Worm (Caenorhabditis elegans): ENCODE data around the gene pgp-8.

The pgp-8 gene

ce11 chrX:10877138-10877743, 13.0 kb upstream of the pgp-8 start, which contains the start of gene pgp-6:
Gene pgp-6 (minus strand): TSS chrX:10877425.
- peak; percentile 94 for TF ChIP-seq zip-8 (tag; optimal IDR thresholded peaks at IDR 0.05)
- TF ChIP-seq hlh-1 (tag; optimal IDR thresholded peaks at IDR 0.05), result no peak

ce11 chrX:10870137-10870536, 5.9 kb upstream of the pgp-8 start, which contains the start of gene pgp-7:
Gene pgp-7 (minus strand): TSS chrX:10870237.
- TF ChIP-seq mab-5 (tag; optimal IDR thresholded peaks at IDR 0.05) (no peak), tbx-8 (GFP tag; optimal IDR thresholded peaks at IDR 0.05) (no peak), ceh-83 (GFP tag; optimal IDR thresholded peaks at IDR 0.05) (no peak), mls-2 (tag; optimal IDR thresholded peaks at IDR 0.05) (no peak), zip-8 (tag; optimal IDR thresholded peaks at IDR 0.05) (no peak), lin-32 (GFP tag; optimal IDR thresholded peaks at IDR 0.05) (no peak), ceh-43 (GFP tag; optimal IDR thresholded peaks at IDR 0.05) (no peak)

ce11 chrX:10862582-10862981, 1.6 kb downstream of the pgp-8 start:
- no peak for TF ChIP-seq zip-8 (tag; optimal IDR thresholded peaks at IDR 0.05)
- TF ChIP-seq ztf-11 (tag; optimal IDR thresholded peaks at IDR 0.05), result no peak
- no peak for TF ChIP-seq pha-4 (tag; optimal IDR thresholded peaks at IDR 0.05)
- TF ChIP-seq mab-5 (tag; optimal IDR thresholded peaks at IDR 0.05), result no peak
- no peak for TF ChIP-seq unc-62 (GFP tag; optimal IDR thresholded peaks at IDR 0.05)
- TF ChIP-seq unc-120 (tag; optimal IDR thresholded peaks at IDR 0.05; ENCODE audit: poor library complexity, severe bottlenecking), result no peak
- TF ChIP-seq M03D4.4 (tag; optimal IDR thresholded peaks at IDR 0.05), result no peak
- no peak for TF ChIP-seq bed-3 (GFP tag; optimal IDR thresholded peaks at IDR 0.05)
- TF ChIP-seq lin-13 (tag; optimal IDR thresholded peaks at IDR 0.05), result no peak
- no peak for TF ChIP-seq elt-1 (tag; optimal IDR thresholded peaks at IDR 0.05; ENCODE audit: borderline replicate concordance, insufficient read depth)
- no peak for TF ChIP-seq nhr-76 (tag; optimal IDR thresholded peaks at IDR 0.05)
- TF ChIP-seq lsy-2 (tag; optimal IDR thresholded peaks at IDR 0.05), result no peak
- no peak for TF ChIP-seq ceh-83 (GFP tag; optimal IDR thresholded peaks at IDR 0.05)
- no peak for TF ChIP-seq nhr-12 (tag; optimal IDR thresholded peaks at IDR 0.05)
- TF ChIP-seq snpc-4 (tag; optimal IDR thresholded peaks at IDR 0.05), result no peak
- TF ChIP-seq blmp-1 (tag; optimal IDR thresholded peaks at IDR 0.05), result no peak

ce11 chrX:10861673-10862072, 2.5 kb downstream of the pgp-8 start:
- TF ChIP-seq bed-3 (GFP tag; optimal IDR thresholded peaks at IDR 0.05), result no peak
- no peak for TF ChIP-seq pha-4 (tag; optimal IDR thresholded peaks at IDR 0.05)
- TF ChIP-seq nhr-28 (tag; optimal IDR thresholded peaks at IDR 0.05), result no peak
- TF ChIP-seq elt-1 (tag; optimal IDR thresholded peaks at IDR 0.05; ENCODE audit: borderline replicate concordance, insufficient read depth), result no peak
- no peak for TF ChIP-seq flh-1 (GFP tag; optimal IDR thresholded peaks at IDR 0.05)
- no peak for TF ChIP-seq unc-39 (tag; optimal IDR thresholded peaks at IDR 0.05)

- TF ChIP-seq unc-62 (GFP tag; optimal IDR thresholded peaks at IDR 0.05) (no peak), sptf-1 (tag; optimal IDR thresholded peaks at IDR 0.05) (no peak), pha-4 (tag; optimal IDR thresholded peaks at IDR 0.05) (no peak), zip-8 (tag; optimal IDR thresholded peaks at IDR 0.05) (no peak), blmp-1 (tag; optimal IDR thresholded peaks at IDR 0.05) (no peak), mab-5 (tag; optimal IDR thresholded peaks at IDR 0.05) (no peak), drap-1 (GFP tag; optimal IDR thresholded peaks at IDR 0.05) (no peak), tbx-8 (GFP tag; optimal IDR thresholded peaks at IDR 0.05) (no peak)
These were observed 4.6 kb downstream of the pgp-8 start for ce11 chrX:10859622-10860021.

- no peak for TF ChIP-seq lsy-2 (tag; optimal IDR thresholded peaks at IDR 0.05)
- TF ChIP-seq blmp-1 (tag; optimal IDR thresholded peaks at IDR 0.05), result no peak
- no peak for TF ChIP-seq sem-2 (GFP tag; optimal IDR thresholded peaks at IDR 0.05)
- TF ChIP-seq drap-1 (GFP tag; optimal IDR thresholded peaks at IDR 0.05), result no peak
- TF ChIP-seq elt-1 (tag; optimal IDR thresholded peaks at IDR 0.05; ENCODE audit: borderline replicate concordance, insufficient read depth), result no peak
- no peak for TF ChIP-seq nhr-2 (tag; optimal IDR thresholded peaks at IDR 0.05)
- TF ChIP-seq ham-2 (GFP tag; optimal IDR thresholded peaks at IDR 0.05), result no peak
- TF ChIP-seq mls-2 (tag; optimal IDR thresholded peaks at IDR 0.05), result no peak
- TF ChIP-seq lin-32 (GFP tag; optimal IDR thresholded peaks at IDR 0.05), result no peak
- TF ChIP-seq tbx-8 (GFP tag; optimal IDR thresholded peaks at IDR 0.05), result no peak
- TF ChIP-seq zip-8 (tag; optimal IDR thresholded peaks at IDR 0.05), result no peak
- TF ChIP-seq nhr-12 (tag; optimal IDR thresholded peaks at IDR 0.05), result no peak
- TF ChIP-seq sptf-1 (tag; optimal IDR thresholded peaks at IDR 0.05), result no peak
- TF ChIP-seq ceh-39 (tag; optimal IDR thresholded peaks at IDR 0.05), result no peak
- no peak for TF ChIP-seq cnd-1 (tag; optimal IDR thresholded peaks at IDR 0.05)
- no peak for TF ChIP-seq bed-3 (GFP tag; optimal IDR thresholded peaks at IDR 0.05)
These were observed 5.0 kb downstream of the pgp-8 start, which contains the start of gene pgp-5 for ce11 chrX:10859211-10859610. Gene pgp-5 (minus strand): TSS chrX:10859297.

Data from whole organism, mixed stage, embryonic.